Fruit fly (Drosophila melanogaster) whole organism, pupa: ENCODE data around the gene CG32243.

Experiments
- EcR ChIP-seq: fragments of 200-800 bp; sonication (Bioruptor generic); optimal IDR thresholded peaks from 3 replicates; lab custom pipeline; 2019; ENCODE audit warnings: missing biosample characterization, missing genetic modification characterization, mild to moderate bottlenecking, moderate library complexity, missing genetic modification reagents
- Pif1B ChIP-seq: fragments of 200-800 bp; sonication (Bioruptor generic); optimal IDR thresholded peaks from 3 replicates; lab custom pipeline; 2016; ENCODE audit warnings: missing biosample characterization, missing genetic modification characterization

DNA sequence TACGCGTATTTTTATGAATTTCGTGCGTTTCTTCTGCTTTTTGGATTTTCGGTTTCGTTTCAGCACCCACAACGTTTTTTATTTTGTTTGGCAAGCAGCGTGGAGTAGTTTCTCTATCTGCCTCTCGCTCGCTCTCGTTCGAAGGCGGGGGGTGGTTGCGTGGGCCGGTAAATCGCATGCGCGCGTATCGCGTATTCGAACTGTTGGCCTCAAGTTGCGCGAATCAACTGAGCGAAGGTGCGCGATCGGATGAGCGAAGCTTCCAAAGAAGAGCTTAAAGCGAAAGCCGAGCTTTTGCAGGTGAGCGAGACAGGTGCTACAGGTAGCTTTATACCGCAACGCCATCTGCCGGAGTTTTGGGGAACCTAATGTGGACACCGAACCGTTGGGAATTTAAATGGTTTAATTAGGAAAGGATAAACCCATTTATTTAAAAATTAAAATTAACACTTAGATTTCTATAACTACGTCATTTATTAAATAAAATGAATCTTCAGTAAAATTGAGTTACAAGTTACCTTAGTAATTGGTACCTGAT, 9.0 kb downstream of the CG32243 start, which contains the start of gene Tie:
- TF ChIP-seq Pif1B (GFP tag; lab: Kevin White, UChicago) (no peak), EcR (GFP tag; lab: Kevin White, UChicago) (peak; percentile 31)
